Worm (Caenorhabditis elegans): Measurements from ENCODE around the gene fmo-3.

The fmo-3 gene

DNA sequence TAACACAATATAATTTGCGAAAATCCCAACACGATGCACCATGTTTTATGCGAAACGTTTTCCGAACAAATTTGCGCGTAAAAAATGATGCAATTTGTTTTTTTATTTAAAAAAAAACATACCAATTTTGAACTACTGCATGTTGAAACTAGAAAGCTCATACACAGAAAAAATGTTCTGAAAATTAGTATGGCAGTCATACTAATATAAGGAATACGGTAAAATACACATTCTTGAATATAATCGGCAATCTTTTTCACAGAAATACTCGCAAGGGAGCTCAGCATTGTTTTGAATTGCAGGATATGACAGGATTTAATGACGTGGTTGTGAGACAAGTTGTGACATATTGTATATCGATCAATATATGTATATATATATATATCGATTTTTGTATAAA, 15.5 kb upstream of the fmo-3 start, which contains the start of gene Y39A1A.16:
Y39A1A.16 (plus strand) TSS at position 301 of the 400 bp plus-strand sequence.
- TF ChIP-seq drap-1 (GFP tag; optimal IDR thresholded peaks at IDR 0.05): no peak
- no peak for TF ChIP-seq M03D4.4 (tag; optimal IDR thresholded peaks at IDR 0.05)
- TF ChIP-seq elt-1 (tag; optimal IDR thresholded peaks at IDR 0.05; ENCODE audit: borderline replicate concordance, insufficient read depth): no peak
- no peak for TF ChIP-seq ceh-39 (tag; optimal IDR thresholded peaks at IDR 0.05)
- no peak for TF ChIP-seq ceh-83 (GFP tag; optimal IDR thresholded peaks at IDR 0.05)
- no peak for TF ChIP-seq nhr-76 (tag; optimal IDR thresholded peaks at IDR 0.05)
- TF ChIP-seq ceh-43 (GFP tag; optimal IDR thresholded peaks at IDR 0.05): no peak
- TF ChIP-seq zip-8 (tag; optimal IDR thresholded peaks at IDR 0.05): no peak
- no peak for TF ChIP-seq nhr-237 (tag; optimal IDR thresholded peaks at IDR 0.05)
- no peak for TF ChIP-seq lin-32 (GFP tag; optimal IDR thresholded peaks at IDR 0.05)

- TF ChIP-seq lin-32 (GFP tag; optimal IDR thresholded peaks at IDR 0.05) (no peak), mab-5 (tag; optimal IDR thresholded peaks at IDR 0.05) (no peak), nhr-76 (tag; optimal IDR thresholded peaks at IDR 0.05) (no peak), pha-4 (tag; optimal IDR thresholded peaks at IDR 0.05) (no peak), ham-2 (GFP tag; optimal IDR thresholded peaks at IDR 0.05) (no peak), nhr-12 (tag; optimal IDR thresholded peaks at IDR 0.05) (no peak), ceh-83 (GFP tag; optimal IDR thresholded peaks at IDR 0.05) (no peak), unc-39 (tag; optimal IDR thresholded peaks at IDR 0.05) (no peak), snpc-4 (tag; optimal IDR thresholded peaks at IDR 0.05) (no peak), flh-1 (GFP tag; optimal IDR thresholded peaks at IDR 0.05) (no peak), ceh-43 (GFP tag; optimal IDR thresholded peaks at IDR 0.05) (no peak), lsy-2 (tag; optimal IDR thresholded peaks at IDR 0.05) (no peak), mls-2 (tag; optimal IDR thresholded peaks at IDR 0.05) (no peak)
These were observed 5.4 kb upstream of the fmo-3 start, which contains the start of gene Y39A1A.31 for ce11 chrIII:10689057-10689456. Y39A1A.31 (minus strand) TSS chrIII:10689157.

DNA sequence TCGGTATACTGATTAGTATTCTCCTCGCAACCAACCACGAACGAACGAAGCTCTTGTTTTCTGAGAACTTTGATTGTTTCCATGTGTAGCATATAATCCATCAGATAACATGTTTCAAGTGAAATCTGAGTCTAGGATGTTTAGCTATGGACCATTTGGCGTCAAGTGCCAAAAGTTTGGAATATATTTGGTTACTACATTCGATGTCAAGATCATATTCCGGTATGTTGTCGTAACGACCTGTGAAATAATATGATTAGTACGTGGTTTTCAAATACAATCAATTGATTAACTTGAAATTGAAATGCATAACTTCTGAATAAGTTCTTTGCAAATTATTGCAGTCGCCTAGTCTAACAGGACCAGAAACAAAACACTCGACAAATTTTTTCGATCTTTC, 3.5 kb upstream of the fmo-3 start, which contains the start of gene Y39A1A.17:
Y39A1A.17 (minus strand) TSS at position 101 of the 400 bp plus-strand sequence.
- TF ChIP-seq unc-39 (tag; optimal IDR thresholded peaks at IDR 0.05) (no peak), snpc-4 (tag; optimal IDR thresholded peaks at IDR 0.05) (no peak), nhr-12 (tag; optimal IDR thresholded peaks at IDR 0.05) (no peak), blmp-1 (tag; optimal IDR thresholded peaks at IDR 0.05) (no peak), sem-2 (GFP tag; optimal IDR thresholded peaks at IDR 0.05) (no peak), nhr-2 (tag; optimal IDR thresholded peaks at IDR 0.05) (no peak), lin-13 (tag; optimal IDR thresholded peaks at IDR 0.05) (no peak), ham-2 (GFP tag; optimal IDR thresholded peaks at IDR 0.05) (no peak), cnd-1 (tag; optimal IDR thresholded peaks at IDR 0.05) (no peak), pha-4 (tag; optimal IDR thresholded peaks at IDR 0.05) (no peak), unc-62 (GFP tag; optimal IDR thresholded peaks at IDR 0.05) (no peak), ztf-11 (tag; optimal IDR thresholded peaks at IDR 0.05) (no peak), ceh-43 (GFP tag; optimal IDR thresholded peaks at IDR 0.05) (no peak), mep-1 (tag; optimal IDR thresholded peaks at IDR 0.05) (no peak), flh-1 (GFP tag; optimal IDR thresholded peaks at IDR 0.05) (no peak), lsy-2 (tag; optimal IDR thresholded peaks at IDR 0.05) (no peak), ceh-83 (GFP tag; optimal IDR thresholded peaks at IDR 0.05) (no peak), zip-8 (tag; optimal IDR thresholded peaks at IDR 0.05) (no peak), drap-1 (GFP tag; optimal IDR thresholded peaks at IDR 0.05) (no peak), bed-3 (GFP tag; optimal IDR thresholded peaks at IDR 0.05) (no peak)

DNA sequence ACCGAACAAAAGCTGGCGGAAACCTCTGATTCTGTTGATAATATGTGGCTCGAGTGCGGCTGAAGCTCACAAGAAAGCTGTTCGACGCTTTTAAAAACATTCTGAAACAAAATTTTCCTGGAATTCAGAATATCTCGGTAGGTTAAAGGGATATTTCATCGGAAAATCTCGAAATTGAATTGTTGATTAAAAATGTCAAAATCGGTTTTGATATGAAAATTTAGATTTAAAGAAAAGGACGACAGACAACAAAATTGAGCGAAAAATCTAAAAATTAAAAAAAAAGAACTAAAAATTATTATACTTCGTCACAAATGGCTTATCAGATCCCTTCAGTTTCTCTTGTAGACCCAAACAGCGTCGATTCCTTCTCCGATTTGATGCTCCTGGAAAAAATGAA, 6.0 kb downstream of the fmo-3 start, which contains the start of gene Y39A1A.20:
Y39A1A.20 (minus strand) TSS at position 101 of the 400 bp plus-strand sequence.
- TF ChIP-seq hlh-1 (tag; optimal IDR thresholded peaks at IDR 0.05): no peak
- TF ChIP-seq nhr-76 (tag; optimal IDR thresholded peaks at IDR 0.05): no peak
- no peak for TF ChIP-seq lsy-2 (tag; optimal IDR thresholded peaks at IDR 0.05)
- TF ChIP-seq bed-3 (GFP tag; optimal IDR thresholded peaks at IDR 0.05): no peak
- TF ChIP-seq drap-1 (GFP tag; optimal IDR thresholded peaks at IDR 0.05): no peak
- TF ChIP-seq nhr-12 (tag; optimal IDR thresholded peaks at IDR 0.05): no peak
- no peak for TF ChIP-seq mab-5 (tag; optimal IDR thresholded peaks at IDR 0.05)
- no peak for TF ChIP-seq ceh-39 (tag; optimal IDR thresholded peaks at IDR 0.05)
- no peak for TF ChIP-seq elt-3 (tag; optimal IDR thresholded peaks at IDR 0.05)
- no peak for TF ChIP-seq sptf-1 (tag; optimal IDR thresholded peaks at IDR 0.05)

- TF ChIP-seq bed-3 (GFP tag; optimal IDR thresholded peaks at IDR 0.05): no peak
- no peak for TF ChIP-seq unc-62 (GFP tag; optimal IDR thresholded peaks at IDR 0.05)
- TF ChIP-seq hlh-1 (tag; optimal IDR thresholded peaks at IDR 0.05): no peak
- TF ChIP-seq elt-1 (tag; optimal IDR thresholded peaks at IDR 0.05; ENCODE audit: borderline replicate concordance, insufficient read depth): no peak
- TF ChIP-seq unc-39 (tag; optimal IDR thresholded peaks at IDR 0.05): no peak
- TF ChIP-seq ceh-83 (GFP tag; optimal IDR thresholded peaks at IDR 0.05): no peak
- TF ChIP-seq lin-32 (GFP tag; optimal IDR thresholded peaks at IDR 0.05): no peak
- TF ChIP-seq nhr-12 (tag; optimal IDR thresholded peaks at IDR 0.05): no peak
- no peak for TF ChIP-seq elt-3 (tag; optimal IDR thresholded peaks at IDR 0.05)
These were observed 8.3 kb downstream of the fmo-3 start for ce11 chrIII:10702805-10703204.

All from whole organism, mixed stage, embryonic.